Fruit fly (Drosophila melanogaster) whole organism, embryonic: ENCODE measurements around the gene CG42728.

Source experiments
- Adf1 ChIP-seq: fragments of 200-800 bp; sonication (Bioruptor generic); IDR thresholded peaks from 2 replicates; pipeline ENCODE4 v1.3.6; 2022; ENCODE audit warnings: missing biosample characterization, missing genetic modification characterization
- CG10959 ChIP-seq: fragments of 200-800 bp; sonication (Bioruptor generic); IDR thresholded peaks from 2 replicates; pipeline ENCODE4 v1.3.6; 2022; ENCODE audit warnings: missing biosample characterization, missing genetic modification characterization
- CG17912 ChIP-seq: fragments of 200-800 bp; sonication (Bioruptor generic); optimal IDR thresholded peaks from 2 replicates; lab custom pipeline; 2018; ENCODE audit warnings: missing biosample characterization, mild to moderate bottlenecking, missing genetic modification characterization
- CG18262 ChIP-seq: fragments of 200-800 bp; optimal IDR thresholded peaks from 3 replicates; lab custom pipeline; 2019; ENCODE audit warnings: missing biosample characterization, mild to moderate bottlenecking, missing genetic modification characterization, moderate library complexity
- CG2116 ChIP-seq: fragments of 200-800 bp; sonication (Bioruptor generic); optimal IDR thresholded peaks from 3 replicates; lab custom pipeline; 2018; ENCODE audit warnings: missing biosample characterization, mild to moderate bottlenecking, missing genetic modification characterization
- CG30403 ChIP-seq: fragments of 200-800 bp; sonication (Bioruptor generic); optimal IDR thresholded peaks from 3 replicates; lab custom pipeline; 2016; ENCODE audit warnings: missing biosample characterization, missing genetic modification characterization
- CG3726 ChIP-seq: fragments of 200-800 bp; sonication (Bioruptor generic); IDR thresholded peaks from 3 replicates; pipeline ENCODE4, ENCODE4 v1.3.6; 2022; ENCODE audit warnings: missing biosample characterization, missing genetic modification characterization
- CG3847 ChIP-seq: fragments of 200-800 bp; sonication (Bioruptor generic); IDR thresholded peaks from 2 replicates; pipeline ENCODE4 v1.3.6; 2022; ENCODE audit warnings: missing biosample characterization, missing genetic modification characterization
- CG4282 ChIP-seq: fragments of 200-800 bp; sonication (Bioruptor generic); optimal IDR thresholded peaks from 2 replicates; lab custom pipeline; 2016; ENCODE audit warnings: missing biosample characterization, missing genetic modification characterization
- CG4617 ChIP-seq: fragments of 200-800 bp; sonication (Bioruptor generic); optimal IDR thresholded peaks from 3 replicates; lab custom pipeline; 2016; ENCODE audit warnings: missing biosample characterization, missing genetic modification characterization, borderline replicate concordance
- CG4730 ChIP-seq: fragments of 200-800 bp; sonication (Bioruptor generic); IDR thresholded peaks from 2 replicates; pipeline ENCODE4 v1.3.6; 2022; ENCODE audit warnings: missing biosample characterization, missing genetic modification characterization
- CG4854 ChIP-seq: fragments of 200-800 bp; sonication (Bioruptor generic); optimal IDR thresholded peaks from 2 replicates; lab custom pipeline; 2016; ENCODE audit warnings: missing biosample characterization, missing genetic modification characterization, inconsistent platforms
- CG9609 ChIP-seq: fragments of 200-800 bp; sonication (Bioruptor generic); optimal IDR thresholded peaks from 3 replicates; lab custom pipeline; 2016; ENCODE audit warnings: missing biosample characterization, missing genetic modification characterization
- CG9727 ChIP-seq: fragments of 200-800 bp; sonication (Bioruptor generic); optimal IDR thresholded peaks from 3 replicates; lab custom pipeline; 2017; ENCODE audit warnings: missing biosample characterization, mild to moderate bottlenecking, missing genetic modification characterization
- Chrac-16 ChIP-seq: fragments of 200-800 bp; sonication (Bioruptor generic); optimal IDR thresholded peaks from 3 replicates; lab custom pipeline; 2016; ENCODE audit warnings: missing biosample characterization, missing genetic modification characterization
- CoRest ChIP-seq: fragments of 200-800 bp; sonication (Bioruptor generic); optimal IDR thresholded peaks from 3 replicates; lab custom pipeline; 2018; ENCODE audit warnings: missing biosample characterization, mild to moderate bottlenecking, missing genetic modification characterization, moderate library complexity
- CrebB ChIP-seq: fragments of 200-800 bp; sonication (Bioruptor generic); optimal IDR thresholded peaks from 3 replicates; lab custom pipeline; 2018; ENCODE audit warnings: missing biosample characterization, mild to moderate bottlenecking, missing genetic modification characterization
- Dbx ChIP-seq: fragments of 200-800 bp; sonication (Bioruptor generic); IDR thresholded peaks from 3 replicates; pipeline ENCODE4 v1.3.6; 2022; ENCODE audit warnings: missing biosample characterization, missing genetic modification characterization
- Drgx ChIP-seq: fragments of 200-800 bp; sonication (Bioruptor generic); IDR thresholded peaks from 2 replicates; pipeline ENCODE4 v1.3.6; 2022; ENCODE audit warnings: missing biosample characterization, missing genetic modification characterization
- Ets65A ChIP-seq: fragments of 200-800 bp; sonication (Bioruptor generic); peaks from one replicate; lab custom pipeline; 2016; ENCODE audit warnings: missing biosample characterization, missing genetic modification characterization
- Fer2 ChIP-seq: fragments of 200-800 bp; sonication (Bioruptor generic); optimal IDR thresholded peaks from 2 replicates; lab custom pipeline; 2018; ENCODE audit warnings: missing biosample characterization, mild to moderate bottlenecking, missing genetic modification characterization, moderate library complexity
- Hr3 ChIP-seq: fragments of 200-800 bp; sonication (Bioruptor generic); optimal IDR thresholded peaks from 3 replicates; lab custom pipeline; 2016; ENCODE audit warnings: missing biosample characterization, missing genetic modification characterization
- Lim3 ChIP-seq: fragments of 200-800 bp; sonication (Bioruptor generic); IDR thresholded peaks from 2 replicates; pipeline ENCODE4 v1.3.6; 2022; ENCODE audit warnings: missing biosample characterization, missing genetic modification characterization
- Lpt ChIP-seq: fragments of >200 bp; optimal IDR thresholded peaks from 2 replicates; lab custom pipeline; 2018; ENCODE audit warnings: missing biosample characterization, missing genetic modification characterization
- MBD-R2 ChIP-seq: fragments of 200-800 bp; sonication (Bioruptor generic); IDR thresholded peaks from 2 replicates; pipeline ENCODE4 v1.3.6; 2022; ENCODE audit warnings: missing biosample characterization, missing genetic modification characterization
- Max ChIP-seq: fragments of 200-800 bp; sonication (Bioruptor generic); optimal IDR thresholded peaks from 2 replicates; lab custom pipeline; 2016; ENCODE audit warnings: missing biosample characterization, mild to moderate bottlenecking, missing genetic modification characterization
- NC2α ChIP-seq: fragments of 200-800 bp; sonication (Bioruptor generic); optimal IDR thresholded peaks from 2 replicates; lab custom pipeline; 2016; ENCODE audit warnings: missing biosample characterization, missing genetic modification characterization
- NFAT ChIP-seq: fragments of 200-800 bp; sonication (Bioruptor generic); IDR thresholded peaks from 2 replicates; pipeline ENCODE4 v1.3.6; 2022; ENCODE audit warnings: missing biosample characterization, missing genetic modification characterization
- NfI ChIP-seq: fragments of 200-800 bp; sonication (Bioruptor generic); optimal IDR thresholded peaks from 3 replicates; lab custom pipeline; 2018; ENCODE audit warnings: missing biosample characterization, mild to moderate bottlenecking, missing genetic modification characterization, moderate library complexity
- Sox102F ChIP-seq: fragments of 200-800 bp; sonication (Bioruptor generic); optimal IDR thresholded peaks from 2 replicates; lab custom pipeline; 2018; ENCODE audit warnings: missing biosample characterization, mild to moderate bottlenecking, missing genetic modification characterization, moderate library complexity
- Usf ChIP-seq: fragments of 200-800 bp; sonication (Bioruptor generic); optimal IDR thresholded peaks from 2 replicates; lab custom pipeline; 2017; ENCODE audit warnings: missing genotype, missing biosample characterization, missing genetic modification characterization
- YL-1 ChIP-seq: fragments of 200-800 bp; sonication (Bioruptor generic); optimal IDR thresholded peaks from 3 replicates; lab custom pipeline; 2017; ENCODE audit warnings: missing biosample characterization, mild to moderate bottlenecking, missing genetic modification characterization
- ap ChIP-seq: fragments of 200-800 bp; sonication (Bioruptor generic); IDR thresholded peaks from 2 replicates; pipeline ENCODE4 v1.3.6; 2022; ENCODE audit warnings: missing biosample characterization, missing genetic modification characterization
- chif ChIP-seq, 2 experiments: fragments of 200-800 bp; sonication (Bioruptor generic); optimal IDR thresholded peaks; 3 replicates each; lab custom pipeline; 2016; ENCODE audit warnings: missing biosample characterization in 2 of 2, missing genetic modification characterization in 2 of 2
- ems ChIP-seq: fragments of 200-800 bp; sonication (Bioruptor generic); optimal IDR thresholded peaks from 3 replicates; lab custom pipeline; 2016; ENCODE audit warnings: missing biosample characterization, missing genetic modification characterization
- exex ChIP-seq: fragments of 200-800 bp; sonication (Bioruptor generic); optimal IDR thresholded peaks from 4 replicates; lab custom pipeline; 2018; ENCODE audit warnings: missing biosample characterization, mild to moderate bottlenecking, missing genetic modification characterization, moderate library complexity
- gsb ChIP-seq: fragments of 200-800 bp; sonication (Bioruptor generic); IDR thresholded peaks from 2 replicates; pipeline ENCODE4 v1.3.6; 2022; ENCODE audit warnings: missing biosample characterization, missing genetic modification characterization
- gt ChIP-seq: fragments of 200-800 bp; sonication (Bioruptor generic); IDR thresholded peaks from 2 replicates; pipeline ENCODE4 v1.3.6; 2022; ENCODE audit warnings: missing biosample characterization, missing genetic modification characterization
- hb ChIP-seq: fragments of 200-800 bp; sonication (Bioruptor generic); IDR thresholded peaks from 3 replicates; pipeline ENCODE4 v1.3.6; 2022; ENCODE audit warnings: missing biosample characterization, missing genetic modification characterization; ENCODE audit not compliant: partially characterized antibody
- jigr1 ChIP-seq: fragments of 200-800 bp; sonication (Bioruptor generic); IDR thresholded peaks from 3 replicates; pipeline ENCODE4 v1.3.6; 2022; ENCODE audit warnings: missing biosample characterization, missing genetic modification characterization
- maf-S ChIP-seq: fragments of 200-800 bp; sonication (Bioruptor generic); optimal IDR thresholded peaks from 2 replicates; lab custom pipeline; 2016; ENCODE audit warnings: missing biosample characterization, missing genetic modification characterization
- mirr ChIP-seq: fragments of 200-800 bp; sonication (Bioruptor generic); optimal IDR thresholded peaks from 3 replicates; lab custom pipeline; 2018; ENCODE audit warnings: missing biosample characterization, mild to moderate bottlenecking, missing genetic modification characterization
- org-1 ChIP-seq: fragments of 200-800 bp; sonication (Bioruptor generic); optimal IDR thresholded peaks from 2 replicates; lab custom pipeline; 2017; ENCODE audit warnings: missing biosample characterization, missing genetic modification characterization
- otp ChIP-seq: fragments of 200-800 bp; sonication (Bioruptor generic); IDR thresholded peaks from 3 replicates; pipeline ENCODE4, ENCODE4 v1.3.6; 2022; ENCODE audit warnings: missing biosample characterization, missing genetic modification characterization
- peb ChIP-seq: fragments of 200-800 bp; sonication (Bioruptor generic); IDR thresholded peaks from 2 replicates; pipeline ENCODE4 v1.3.6; 2022; ENCODE audit warnings: missing biosample characterization, missing genetic modification characterization
- prd ChIP-seq, 3 experiments: fragments of >200 bp in 2 of 3; fragments of 200-800 bp in 1 of 3; sonication (Bioruptor generic) in 1 of 3; optimal IDR thresholded peaks in 2 of 3; IDR thresholded peaks in 1 of 3; 2 replicates in 2 of 3; 3 replicates in 1 of 3; pipeline versions ENCODE4 v1.3.6 to Lab custom; 2017 to 2022; ENCODE audit warnings: missing biosample characterization in 1 of 3, missing genetic modification characterization in 1 of 3
- psq ChIP-seq: fragments of 200-800 bp; sonication (Bioruptor generic); optimal IDR thresholded peaks from 2 replicates; lab custom pipeline; 2017; ENCODE audit warnings: missing biosample characterization, missing genetic modification characterization
- slbo ChIP-seq: fragments of 200-800 bp; sonication (Bioruptor generic); IDR thresholded peaks from 2 replicates; pipeline ENCODE4 v1.3.6; 2022; ENCODE audit warnings: missing biosample characterization, missing genetic modification characterization
- so ChIP-seq: fragments of 200-800 bp; sonication (Bioruptor generic); IDR thresholded peaks from 3 replicates; pipeline ENCODE4 v1.3.6; 2022; ENCODE audit warnings: missing biosample characterization, missing genetic modification characterization
- unpg ChIP-seq: fragments of 200-800 bp; sonication (Bioruptor generic); optimal IDR thresholded peaks from 3 replicates; lab custom pipeline; 2018; ENCODE audit warnings: missing biosample characterization, mild to moderate bottlenecking, missing genetic modification characterization, moderate library complexity
- wdn ChIP-seq: fragments of 200-800 bp; sonication (Bioruptor generic); IDR thresholded peaks from 2 replicates; pipeline ENCODE4 v1.3.6; 2022; ENCODE audit warnings: missing biosample characterization, missing genetic modification characterization

The CG42728 gene

DNA sequence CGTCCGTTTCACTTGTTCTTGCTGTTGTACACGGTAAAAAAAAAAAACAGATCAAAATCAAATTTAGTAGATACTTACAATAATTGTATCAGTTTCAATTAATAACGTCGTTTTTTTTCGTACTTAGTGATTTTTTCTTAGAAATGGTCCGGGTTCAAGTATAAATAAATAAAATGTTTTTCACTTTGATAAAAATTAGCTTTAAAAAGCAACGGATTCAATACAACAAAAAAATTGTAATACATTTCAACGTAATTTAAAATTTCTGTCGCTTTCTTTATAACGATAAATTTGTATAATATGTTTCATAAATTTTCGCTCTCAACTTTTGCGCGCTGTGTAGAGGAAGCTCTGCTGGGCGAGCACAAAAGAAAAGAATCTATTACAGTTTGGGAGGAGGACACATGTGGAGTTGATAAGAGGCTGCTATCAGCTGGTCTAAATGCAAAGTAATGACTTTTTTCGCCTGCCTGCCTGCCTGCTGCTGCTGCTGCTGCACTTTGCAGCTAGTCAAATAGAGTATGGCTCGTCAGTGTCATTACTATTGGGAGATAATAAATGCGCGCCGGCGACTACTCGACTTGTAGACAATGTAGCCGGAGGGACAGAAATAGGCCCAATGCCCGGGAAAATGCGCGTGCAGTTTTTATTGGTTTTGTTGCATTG is 10.1 kb upstream of the CG42728 start (continued):
- TF ChIP-seq Ets65A (GFP tag; lab: Kevin White, UChicago) (no peak), Dbx (GFP tag; lab: Robert Waterston, UW) (peak; percentile 28; the same call in 2 of the 3 replicates), CG10959 (no peak), psq (GFP tag; lab: Kevin White, UChicago) (no peak), Adf1 (GFP tag; lab: Robert Waterston, UW) (no peak), CG4854 (GFP tag; lab: Kevin White, UChicago) (no peak), CG3847 (GFP tag; lab: Robert Waterston, UW) (no peak), ems (GFP tag; lab: Kevin White, UChicago) (peak; percentile 21), so (no peak), jigr1 (GFP tag; lab: Robert Waterston, UW) (no peak), wdn (GFP tag; lab: Robert Waterston, UW) (no peak), CG9727 (peak; percentile 89), CG9609 (no peak), Usf (GFP tag; lab: Kevin White, UChicago) (peak; percentile 1), CrebB (no peak), Hr3 (GFP tag; lab: Kevin White, UChicago) (peak; percentile 66), gsb (GFP tag; lab: Robert Waterston, UW) (no peak), unpg (peak; percentile 75), maf-S (no peak), gt (GFP tag; lab: Robert Waterston, UW) (no peak), peb (GFP tag; lab: Robert Waterston, UW) (no peak), CG18262 (tag; lab: Kevin White, UChicago) (peak; percentile 84), CG4730 (no peak), CG17912 (GFP tag; lab: Kevin White, UChicago) (no peak), YL-1 (GFP tag; lab: Kevin White, UChicago) (no peak), MBD-R2 (GFP tag; lab: Robert Waterston, UW) (no peak), CoRest (tag; lab: Kevin White, UChicago) (peak; percentile 81), CG2116 (GFP tag; lab: Kevin White, UChicago) (peak; percentile 14), Sox102F (GFP tag; lab: Kevin White, UChicago) (peak; percentile 83), Lpt (GFP tag; lab: Kevin White, UChicago) (no peak), NC2α (no peak), CG3726 (no peak), CG4617 (GFP tag; lab: Kevin White, UChicago) (no peak), Max (GFP tag; lab: Kevin White, UChicago) (peak; percentile 55), prd (optimal IDR thresholded peaks at IDR 0.05; lab: Kevin White, UChicago) (no peak), prd (GFP tag; IDR thresholded peaks at IDR 0.05; lab: Robert Waterston, UW) (peak; percentile 73; the same call in 2 of the 3 replicates), chif (GFP tag; optimal IDR thresholded peaks at IDR 0.05; lab: Kevin White, UChicago) (peak; percentile 59 to 70), ap (GFP tag; lab: Robert Waterston, UW) (no peak), CG4282 (GFP tag; lab: Kevin White, UChicago) (no peak), Drgx (GFP tag; lab: Robert Waterston, UW) (peak; percentile 56), org-1 (GFP tag; lab: Kevin White, UChicago) (peak; percentile 66), NFAT (GFP tag; lab: Robert Waterston, UW) (no peak), NfI (peak; percentile 32), otp (GFP tag; lab: Robert Waterston, UW) (no peak), hb (GFP tag; lab: Robert Waterston, UW) (no peak), Lim3 (GFP tag; lab: Robert Waterston, UW) (no peak), mirr (GFP tag; lab: Kevin White, UChicago) (no peak), Fer2 (tag; lab: Kevin White, UChicago) (no peak), CG30403 (GFP tag; lab: Kevin White, UChicago) (peak; percentile 81), exex (tag; lab: Kevin White, UChicago) (no peak), slbo (peak; percentile 57; the same call in 1 of the 2 replicates), Chrac-16 (GFP tag; lab: Kevin White, UChicago) (peak; percentile 50)
